Fruit fly (Drosophila melanogaster): ENCODE data around the gene CG42249.

The CG42249 gene

dm6 chrX:11083007-11083406, 13.1 kb upstream of the CG42249 start:
- peak; percentile 91 for TF ChIP-seq tj (GFP tag; optimal IDR thresholded peaks at IDR 0.05)
- TF ChIP-seq ovo (GFP tag; optimal IDR thresholded peaks at IDR 0.05), result no peak

- TF ChIP-seq tj (GFP tag; optimal IDR thresholded peaks at IDR 0.05) (peak; percentile 25), CG12768 (GFP tag; optimal IDR thresholded peaks at IDR 0.05) (peak; percentile 32), Hr96 (GFP tag; optimal IDR thresholded peaks at IDR 0.05) (no peak), CG5204 (GFP tag; optimal IDR thresholded peaks at IDR 0.05) (no peak)
Measured at dm6 chrX:11086250-11086649, 9.8 kb upstream of the CG42249 start, which contains the start of gene sev. Gene sev (minus strand): TSS chrX:11086299.

- TF ChIP-seq Crg-1 (GFP tag; optimal IDR thresholded peaks at IDR 0.05) (no peak), CG11617 (GFP tag; optimal IDR thresholded peaks at IDR 0.05) (peak; percentile 48), CG1620 (GFP tag; optimal IDR thresholded peaks at IDR 0.05) (no peak), cnc (optimal IDR thresholded peaks at IDR 0.05) (no peak), CG7101 (tag; optimal IDR thresholded peaks at IDR 0.05) (peak; percentile 1), toe (GFP tag; optimal IDR thresholded peaks at IDR 0.05) (no peak), CG7045 (GFP tag; optimal IDR thresholded peaks at IDR 0.05) (no peak), CG5204 (GFP tag; optimal IDR thresholded peaks at IDR 0.05) (no peak), bab1 (GFP tag; optimal IDR thresholded peaks at IDR 0.05) (peak; percentile 55), Mnt (GFP tag; optimal IDR thresholded peaks at IDR 0.05) (peak; percentile 30), Clk (GFP tag; optimal IDR thresholded peaks at IDR 0.05) (no peak), CG12768 (GFP tag; optimal IDR thresholded peaks at IDR 0.05) (no peak), ovo (GFP tag; optimal IDR thresholded peaks at IDR 0.05) (peak; percentile 11), kay (GFP tag; ENCODE audit: borderline replicate concordance) (no peak), tj (GFP tag; optimal IDR thresholded peaks at IDR 0.05) (peak; percentile 45), pad (GFP tag; optimal IDR thresholded peaks at IDR 0.05) (peak; percentile 12), CG14711 (tag; optimal IDR thresholded peaks at IDR 0.05) (no peak), Hr96 (GFP tag; optimal IDR thresholded peaks at IDR 0.05) (peak; percentile 51), CG33017 (tag; optimal IDR thresholded peaks at IDR 0.05) (no peak), cic (GFP tag; optimal IDR thresholded peaks at IDR 0.05) (no peak)
Measured at dm6 chrX:11087384-11087783, 8.7 kb upstream of the CG42249 start.

- TF ChIP-seq CG7101 (tag; optimal IDR thresholded peaks at IDR 0.05) (peak; percentile 70), Clk (GFP tag; optimal IDR thresholded peaks at IDR 0.05) (no peak), CG12768 (GFP tag; optimal IDR thresholded peaks at IDR 0.05) (peak; percentile 17), kay (GFP tag; ENCODE audit: borderline replicate concordance) (peak; percentile 5), CG33017 (tag; optimal IDR thresholded peaks at IDR 0.05) (peak; percentile 33), Mnt (GFP tag; optimal IDR thresholded peaks at IDR 0.05) (peak; percentile 11), Hr96 (GFP tag; optimal IDR thresholded peaks at IDR 0.05) (peak; percentile 41), tj (GFP tag; optimal IDR thresholded peaks at IDR 0.05) (no peak), cnc (optimal IDR thresholded peaks at IDR 0.05) (no peak), toe (GFP tag; optimal IDR thresholded peaks at IDR 0.05) (no peak), CG11617 (GFP tag; optimal IDR thresholded peaks at IDR 0.05) (peak; percentile 29), cic (GFP tag; optimal IDR thresholded peaks at IDR 0.05) (no peak), Crg-1 (GFP tag; optimal IDR thresholded peaks at IDR 0.05) (no peak), CG5204 (GFP tag; optimal IDR thresholded peaks at IDR 0.05) (no peak), CG1620 (GFP tag; optimal IDR thresholded peaks at IDR 0.05) (no peak), pad (GFP tag; optimal IDR thresholded peaks at IDR 0.05) (peak; percentile 31), CG14711 (tag; optimal IDR thresholded peaks at IDR 0.05) (peak; percentile 46), CG7045 (GFP tag; optimal IDR thresholded peaks at IDR 0.05) (no peak), bab1 (GFP tag; optimal IDR thresholded peaks at IDR 0.05) (no peak), ovo (GFP tag; optimal IDR thresholded peaks at IDR 0.05) (no peak)
Measured at dm6 chrX:11088778-11089340, 7.2 kb upstream of the CG42249 start, which contains the start of gene Vago. Gene Vago (plus strand): TSS chrX:11089290.

dm6 chrX:11090161-11090560, 5.9 kb upstream of the CG42249 start, which contains the start of gene CG2076:
Gene CG2076 (plus strand): TSS chrX:11090210.
- TF ChIP-seq CG33017 (tag; optimal IDR thresholded peaks at IDR 0.05) (no peak), tj (GFP tag; optimal IDR thresholded peaks at IDR 0.05) (peak; percentile 16), CG11617 (GFP tag; optimal IDR thresholded peaks at IDR 0.05) (no peak), Crg-1 (GFP tag; optimal IDR thresholded peaks at IDR 0.05) (no peak), Clk (GFP tag; optimal IDR thresholded peaks at IDR 0.05) (no peak), CG5204 (GFP tag; optimal IDR thresholded peaks at IDR 0.05) (no peak), CG12768 (GFP tag; optimal IDR thresholded peaks at IDR 0.05) (no peak), bab1 (GFP tag; optimal IDR thresholded peaks at IDR 0.05) (no peak), pad (GFP tag; optimal IDR thresholded peaks at IDR 0.05) (no peak)

dm6 chrX:11092201-11092600, 3.9 kb upstream of the CG42249 start, which contains the start of gene CG2061:
Gene CG2061 (plus strand): TSS chrX:11092492.
- TF ChIP-seq bab1 (GFP tag; optimal IDR thresholded peaks at IDR 0.05) (no peak), toe (GFP tag; optimal IDR thresholded peaks at IDR 0.05) (no peak), CG5204 (GFP tag; optimal IDR thresholded peaks at IDR 0.05) (no peak), CG12768 (GFP tag; optimal IDR thresholded peaks at IDR 0.05) (no peak), ovo (GFP tag; optimal IDR thresholded peaks at IDR 0.05) (no peak), Crg-1 (GFP tag; optimal IDR thresholded peaks at IDR 0.05) (no peak), CG11617 (GFP tag; optimal IDR thresholded peaks at IDR 0.05) (no peak), Mnt (GFP tag; optimal IDR thresholded peaks at IDR 0.05) (no peak), kay (GFP tag; ENCODE audit: borderline replicate concordance) (no peak), cic (GFP tag; optimal IDR thresholded peaks at IDR 0.05) (no peak), CG14711 (tag; optimal IDR thresholded peaks at IDR 0.05) (no peak)

dm6 chrX:11095276-11095675, 797 bp upstream of the CG42249 start:
- TF ChIP-seq CG12768 (GFP tag; optimal IDR thresholded peaks at IDR 0.05) (no peak), CG33017 (tag; optimal IDR thresholded peaks at IDR 0.05) (no peak), pad (GFP tag; optimal IDR thresholded peaks at IDR 0.05) (no peak), CG1620 (GFP tag; optimal IDR thresholded peaks at IDR 0.05) (no peak), cic (GFP tag; optimal IDR thresholded peaks at IDR 0.05) (peak; percentile 15), CG11617 (GFP tag; optimal IDR thresholded peaks at IDR 0.05) (no peak), Mnt (GFP tag; optimal IDR thresholded peaks at IDR 0.05) (peak; percentile 55), bab1 (GFP tag; optimal IDR thresholded peaks at IDR 0.05) (no peak), Clk (GFP tag; optimal IDR thresholded peaks at IDR 0.05) (no peak)
